Worm (Caenorhabditis elegans) whole organism, L4/young adult: Measurements from ENCODE around the gene lys-7.

ENCODE experiments used
- W03F9.2 ChIP-seq: fragments of 150-350 bp; optimal IDR thresholded peaks from 2 replicates; lab custom pipeline; 2014; ENCODE audit warnings: missing biosample characterization, missing genetic modification characterization
- dao-5 ChIP-seq: sonication (generic microtip); optimal IDR thresholded peaks from 2 replicates; lab custom pipeline; 2016; ENCODE audit warnings: missing genotype, missing genetic modification characterization, moderate library complexity, missing compliant biosample characterization
- him-1 ChIP-seq: sonication (generic microtip); optimal IDR thresholded peaks from 2 replicates; lab custom pipeline; 2016; ENCODE audit warnings: missing genotype, missing genetic modification reagents, missing genetic modification characterization, missing compliant biosample characterization

The lys-7 gene

DNA sequence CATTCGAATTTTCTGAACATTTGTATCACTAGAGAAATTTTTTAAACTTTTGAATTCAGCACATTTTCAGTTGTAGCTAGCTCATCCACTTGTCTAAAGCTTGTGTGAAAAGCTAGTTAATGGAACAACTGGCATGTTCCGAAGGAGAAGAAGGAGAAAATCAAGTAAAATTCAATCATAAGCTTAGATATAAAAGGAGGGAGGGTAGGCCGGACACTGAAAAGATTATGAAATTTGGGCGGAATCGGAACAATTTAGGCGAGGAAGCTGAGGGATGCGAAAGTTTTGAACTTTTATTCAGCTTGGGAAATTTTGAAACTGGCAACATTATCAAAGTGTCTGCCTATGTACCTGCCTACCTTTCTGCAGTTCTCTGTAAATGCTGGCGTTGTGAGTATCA lies 29.9 kb downstream of the lys-7 start:
- TF ChIP-seq W03F9.2 (no peak), dao-5 (tag; lab: Kevin White, UChicago) (no peak), him-1 (no peak)

DNA sequence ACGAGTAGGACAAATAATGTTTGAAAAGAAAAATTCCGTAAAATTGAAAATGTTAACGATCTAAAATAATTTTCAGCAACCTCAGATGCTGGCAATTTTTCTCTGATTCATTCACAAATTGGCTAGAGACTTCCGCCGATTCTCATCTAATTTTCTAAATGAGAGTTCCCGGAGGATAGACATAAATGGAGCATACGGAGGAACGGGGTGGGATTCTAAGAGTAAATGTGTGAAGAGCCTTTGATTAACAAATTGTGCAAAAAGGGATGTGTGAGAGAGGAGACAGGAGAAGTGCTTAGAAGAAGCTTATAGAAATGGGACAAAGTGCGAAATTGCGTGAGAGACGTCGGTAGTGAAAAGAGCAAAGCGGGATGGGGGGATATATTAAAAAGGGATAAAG lies 30.8 kb downstream of the lys-7 start:
- TF ChIP-seq him-1, result no peak
- TF ChIP-seq dao-5 (tag; lab: Kevin White, UChicago), result no peak
- TF ChIP-seq W03F9.2, result no peak

DNA sequence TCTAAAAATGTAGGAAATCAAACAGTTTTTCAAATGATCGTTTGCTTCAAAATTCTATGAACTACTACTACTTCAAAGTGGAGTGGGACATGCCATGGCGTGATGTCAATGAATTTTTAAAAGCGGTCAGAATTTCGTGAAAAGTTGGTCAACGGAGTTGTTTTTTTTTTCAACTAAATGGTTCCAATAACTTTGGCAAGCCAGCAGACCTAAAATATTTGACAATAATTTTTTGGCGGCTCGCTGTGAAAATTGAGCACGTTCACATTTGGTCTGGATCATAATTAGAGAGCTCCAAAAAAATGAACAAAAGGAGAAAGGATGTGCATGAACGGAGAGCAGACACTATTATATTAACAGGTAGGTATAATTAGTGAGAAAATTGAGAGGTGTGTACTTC lies 32.0 kb downstream of the lys-7 start:
- TF ChIP-seq him-1 (no peak), W03F9.2 (no peak), dao-5 (tag; lab: Kevin White, UChicago) (no peak)

DNA sequence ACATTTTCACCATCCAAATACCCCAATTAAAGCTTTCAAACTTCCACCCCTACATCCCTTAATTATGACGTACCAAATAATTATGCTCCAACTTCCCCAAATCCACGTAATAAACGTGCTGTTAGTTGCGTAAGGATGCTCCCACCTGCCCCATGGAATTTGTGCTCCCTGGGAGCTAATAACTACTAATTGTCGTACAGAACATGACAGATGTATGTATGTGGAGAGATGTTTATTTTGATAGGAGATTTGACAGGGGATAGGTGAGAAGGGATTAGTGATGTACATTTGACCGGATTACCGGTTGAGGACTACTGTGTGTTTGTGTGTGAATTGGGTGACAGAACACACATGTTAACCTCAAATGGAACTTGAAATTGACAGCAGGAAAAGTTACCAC lies 32.6 kb downstream of the lys-7 start:
- TF ChIP-seq dao-5 (tag; lab: Kevin White, UChicago) (no peak), W03F9.2 (no peak), him-1 (no peak)

DNA sequence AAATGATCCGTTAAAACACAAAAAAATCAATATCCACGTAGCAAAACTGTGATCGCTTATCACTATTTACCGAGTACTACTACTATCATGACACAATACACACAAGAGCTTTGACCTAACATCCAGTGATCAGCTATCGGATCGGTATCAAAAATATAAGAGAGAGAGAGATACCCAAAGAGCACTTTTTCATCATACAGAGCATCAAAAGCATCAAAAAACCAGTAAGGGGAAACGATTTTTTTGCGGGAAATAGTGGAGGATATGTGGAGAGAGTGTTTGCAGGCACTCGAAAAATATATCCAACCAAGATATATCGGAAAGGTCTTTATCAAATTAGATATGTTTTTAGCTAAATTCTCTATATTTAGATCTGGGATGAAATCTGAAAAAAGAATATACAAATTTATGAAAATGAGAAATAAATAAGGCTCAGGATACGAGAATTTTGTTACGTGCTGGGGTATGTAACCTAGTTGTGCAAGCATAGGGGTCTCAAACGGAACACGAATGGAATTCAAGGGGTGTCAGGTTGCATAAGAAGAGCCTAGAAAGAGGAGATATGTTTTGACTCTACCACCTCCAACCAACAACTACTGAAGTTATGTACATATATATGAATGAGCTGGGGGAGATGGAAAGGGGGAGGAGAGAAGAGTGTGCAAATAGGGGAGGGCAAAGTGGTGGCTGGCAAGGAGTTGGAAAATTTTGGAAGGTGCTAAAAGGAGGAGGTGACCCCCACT lies 37.1 kb downstream of the lys-7 start:
- TF ChIP-seq dao-5 (tag; lab: Kevin White, UChicago) (no peak), W03F9.2 (no peak), him-1 (no peak)

DNA sequence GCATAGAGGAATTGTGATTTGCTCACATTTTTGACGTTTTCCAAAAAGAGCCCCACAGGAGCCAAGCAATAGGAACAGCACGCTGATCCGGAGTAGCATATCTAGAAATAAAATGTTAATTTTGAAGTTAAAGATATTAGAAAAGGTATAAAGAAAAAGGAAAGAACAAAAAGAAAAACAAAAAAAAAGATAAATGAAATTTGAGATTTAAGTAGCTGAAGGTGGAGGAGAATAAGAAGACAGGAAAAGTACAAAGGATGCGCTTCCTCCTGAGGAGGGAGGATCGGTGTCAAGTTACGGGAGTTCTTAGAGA lies 37.7 kb downstream of the lys-7 start, which contains the start of gene cfz-2:
cfz-2 (minus strand) TSS at position 101 of the 313 bp plus-strand sequence.
- TF ChIP-seq him-1, result no peak

DNA sequence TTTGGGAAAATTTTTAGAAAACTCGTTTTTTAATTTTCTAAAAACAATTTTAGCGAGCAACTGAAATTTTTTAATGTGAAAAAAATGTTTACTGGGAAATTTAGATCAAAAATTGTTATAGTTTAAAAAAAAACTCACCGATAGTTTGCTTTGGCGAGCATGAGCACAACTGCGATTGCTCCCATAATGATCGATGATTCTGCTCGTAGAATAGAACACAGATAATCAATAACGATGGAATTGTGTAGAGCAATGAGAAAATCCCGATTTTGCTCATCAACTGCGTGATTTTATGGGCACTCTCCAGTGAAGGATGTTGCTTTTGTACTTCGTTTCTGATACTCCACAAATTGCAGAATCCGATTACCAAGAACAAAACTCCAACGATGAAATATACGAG lies 39.8 kb downstream of the lys-7 start:
- no peak for TF ChIP-seq W03F9.2

DNA sequence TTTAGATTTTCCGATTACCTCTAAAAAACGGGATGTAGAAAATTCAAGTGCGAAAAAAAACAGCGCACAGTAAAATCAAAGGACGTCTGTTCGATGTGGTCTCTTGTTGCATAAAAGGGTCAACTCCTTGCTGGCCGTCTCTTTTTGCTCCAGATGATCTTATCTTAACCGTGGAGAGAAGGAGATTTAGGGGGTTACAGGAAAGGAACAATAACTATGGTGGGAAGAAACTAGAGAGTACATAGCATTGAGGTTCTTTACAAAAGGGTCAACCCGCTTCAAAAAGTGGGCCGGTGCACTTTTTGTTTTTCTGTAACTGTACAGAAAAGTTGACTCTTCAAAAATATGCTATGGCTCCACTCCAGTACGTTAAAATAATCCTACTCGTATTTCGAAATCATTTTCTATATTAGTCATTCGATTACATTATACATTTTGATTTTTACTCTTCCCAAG lies 50.8 kb downstream of the lys-7 start, which contains the start of the genes T20D4.19 and srj-9:
T20D4.19 (minus strand) TSS at position 101 of the 456 bp plus-strand sequence.
srj-9 (plus strand) TSS at position 406 of the 456 bp plus-strand sequence.
- TF ChIP-seq W03F9.2 (no peak), him-1 (no peak), dao-5 (tag; lab: Kevin White, UChicago) (no peak)
